Fruit fly (Drosophila melanogaster): Measurements from ENCODE around the gene CG15597.

DNA sequence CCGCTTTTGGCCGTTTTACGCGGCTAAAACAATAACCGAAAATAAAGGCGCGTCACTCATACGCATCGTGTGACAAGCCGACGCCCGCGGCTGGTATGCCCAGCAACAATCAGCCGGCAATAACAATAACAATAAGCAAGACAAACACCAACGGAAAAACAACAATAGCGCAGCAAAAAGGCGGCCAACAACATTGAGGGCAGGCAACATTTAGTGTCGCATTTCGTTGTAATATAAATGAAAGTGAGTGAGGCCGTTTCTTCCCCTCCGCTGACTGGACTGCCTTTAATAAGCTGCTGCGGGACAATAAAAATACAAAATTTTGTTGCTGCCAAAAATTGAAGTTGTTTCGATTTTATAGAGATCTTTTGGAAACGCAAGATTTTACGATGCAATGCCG lies 12.2 kb upstream of the CG15597 start:
- TF ChIP-seq CG8478 (optimal IDR thresholded peaks at IDR 0.05), result no peak
- TF ChIP-seq CTCF (optimal IDR thresholded peaks at IDR 0.05), result no peak

Data from S2 (cell line).